Worm (Caenorhabditis elegans) whole organism, L2 larva: ENCODE results near the gene fbxa-96.

ENCODE experiments used
- C34F6.9 ChIP-seq: fragments of 150-350 bp; optimal IDR thresholded peaks from 2 replicates; lab custom pipeline; 2014; ENCODE audit warnings: missing biosample characterization, missing genetic modification characterization
- F13H6.1 ChIP-seq: sonication (generic microtip); optimal IDR thresholded peaks from 2 replicates; lab custom pipeline; 2016; ENCODE audit warnings: missing genetic modification characterization, missing compliant biosample characterization
- R02D3.7 ChIP-seq: fragments of 150-350 bp; optimal IDR thresholded peaks from 2 replicates; lab custom pipeline; 2014; ENCODE audit warnings: missing biosample characterization, missing genetic modification characterization
- Y55F3AM.14 ChIP-seq: fragments of 200-800 bp; sonication (Bioruptor generic); optimal IDR thresholded peaks from 2 replicates; lab custom pipeline; 2018; ENCODE audit warnings: mild to moderate bottlenecking, missing genetic modification characterization, missing compliant biosample characterization
- ZK546.5 ChIP-seq: sonication (generic microtip); optimal IDR thresholded peaks from 2 replicates; lab custom pipeline; 2017; ENCODE audit warnings: missing biosample characterization, missing genetic modification characterization
- alr-1 ChIP-seq: fragments of 150-350 bp; optimal IDR thresholded peaks from 2 replicates; lab custom pipeline; 2014; ENCODE audit warnings: missing biosample characterization, missing genetic modification characterization
- aly-2 ChIP-seq: fragments of 150-350 bp; optimal IDR thresholded peaks from 2 replicates; lab custom pipeline; 2014; ENCODE audit warnings: missing biosample characterization, missing genetic modification characterization
- ama-1 ChIP-seq: fragments of 150-350 bp; optimal IDR thresholded peaks from 2 replicates; lab custom pipeline; 2018; ENCODE audit warnings: inconsistent platforms
- blmp-1 ChIP-seq: sonication (generic microtip); optimal IDR thresholded peaks from 2 replicates; lab custom pipeline; 2017; ENCODE audit warnings: missing genetic modification characterization, mild to moderate bottlenecking, missing compliant biosample characterization, antibody characterized with exemption, moderate library complexity; ENCODE audit not compliant: insufficient read depth
- ceh-16 ChIP-seq: fragments of 150-350 bp; optimal IDR thresholded peaks from 2 replicates; lab custom pipeline; 2014; ENCODE audit warnings: missing biosample characterization, missing genetic modification characterization
- ceh-82 ChIP-seq: fragments of 150-350 bp; optimal IDR thresholded peaks from 2 replicates; lab custom pipeline; 2014; ENCODE audit warnings: missing biosample characterization, missing genetic modification characterization
- dmd-4 ChIP-seq: sonication (generic microtip); optimal IDR thresholded peaks from 2 replicates; lab custom pipeline; 2017; ENCODE audit warnings: missing biosample characterization, missing genetic modification characterization
- egl-27 ChIP-seq: sonication (generic microtip); optimal IDR thresholded peaks from 3 replicates; lab custom pipeline; 2017; ENCODE audit warnings: missing biosample characterization, missing genetic modification reagents, missing genetic modification characterization
- elt-3 ChIP-seq: sonication (generic microtip); optimal IDR thresholded peaks from 2 replicates; lab custom pipeline; 2017; ENCODE audit warnings: missing biosample characterization, missing genetic modification characterization
- fos-1 ChIP-seq: fragments of 150-350 bp; optimal IDR thresholded peaks from 2 replicates; lab custom pipeline; 2014; ENCODE audit warnings: missing biosample characterization, missing genetic modification characterization
- gmeb-1 ChIP-seq: fragments of 150-350 bp; optimal IDR thresholded peaks from 2 replicates; lab custom pipeline; 2014; ENCODE audit warnings: missing biosample characterization, missing genetic modification characterization
- lin-11 ChIP-seq: fragments of 150-350 bp; sonication (generic microtip); optimal IDR thresholded peaks from 2 replicates; lab custom pipeline; 2014; ENCODE audit warnings: missing biosample characterization, missing genetic modification characterization, inconsistent platforms, mixed read lengths
- lin-13 ChIP-seq: fragments of 150-350 bp; optimal IDR thresholded peaks from 2 replicates; lab custom pipeline; 2014; ENCODE audit warnings: missing biosample characterization, missing genetic modification reagents, missing genetic modification characterization
- lin-39 ChIP-seq: fragments of 150-350 bp; optimal IDR thresholded peaks from 2 replicates; lab custom pipeline; 2014; ENCODE audit warnings: missing biosample characterization, missing genetic modification reagents, missing genetic modification characterization
- lsy-2 ChIP-seq, 2 experiments: fragments of 150-350 bp in 1 of 2; sonication (generic microtip) in 1 of 2; optimal IDR thresholded peaks; 2 replicates each; lab custom pipeline; 2014 to 2017; ENCODE audit warnings: missing biosample characterization in 2 of 2, missing genetic modification characterization in 2 of 2
- mbf-1 ChIP-seq: sonication (generic microtip); optimal IDR thresholded peaks from 2 replicates; lab custom pipeline; 2017; ENCODE audit warnings: missing biosample characterization, missing genetic modification characterization
- mdl-1 ChIP-seq, 2 experiments: fragments of 150-350 bp in 1 of 2; sonication (generic microtip) in 1 of 2; optimal IDR thresholded peaks; 2 replicates each; lab custom pipeline; 2017; ENCODE audit warnings: missing biosample characterization in 2 of 2, missing genetic modification characterization in 2 of 2
- nhr-10 ChIP-seq: sonication (generic microtip); optimal IDR thresholded peaks from 2 replicates; lab custom pipeline; 2017; ENCODE audit warnings: missing biosample characterization, missing genetic modification characterization
- nhr-11 ChIP-seq: fragments of 150-350 bp; optimal IDR thresholded peaks from 2 replicates; lab custom pipeline; 2014; ENCODE audit warnings: missing biosample characterization, missing genetic modification characterization
- nhr-12 ChIP-seq: fragments of 150-350 bp; optimal IDR thresholded peaks from 2 replicates; lab custom pipeline; 2014; ENCODE audit warnings: missing biosample characterization, missing genetic modification characterization
- nhr-129 ChIP-seq: fragments of 150-350 bp; optimal IDR thresholded peaks from 2 replicates; lab custom pipeline; 2014; ENCODE audit warnings: missing biosample characterization, missing genetic modification characterization
- nhr-21 ChIP-seq: fragments of 150-350 bp; optimal IDR thresholded peaks from 2 replicates; lab custom pipeline; 2014; ENCODE audit warnings: missing biosample characterization, missing genetic modification characterization
- nhr-237 ChIP-seq: fragments of 150-350 bp; optimal IDR thresholded peaks from 2 replicates; lab custom pipeline; 2014; ENCODE audit warnings: missing biosample characterization, missing genetic modification characterization
- nhr-25 ChIP-seq: fragments of 150-350 bp; sonication (generic microtip); optimal IDR thresholded peaks from 3 replicates; lab custom pipeline; 2014; ENCODE audit warnings: missing biosample characterization, missing genetic modification characterization
- nhr-6 ChIP-seq: fragments of 150-350 bp; optimal IDR thresholded peaks from 2 replicates; lab custom pipeline; 2014; ENCODE audit warnings: missing biosample characterization, missing genetic modification characterization
- nhr-77 ChIP-seq: fragments of 150-350 bp; optimal IDR thresholded peaks from 2 replicates; lab custom pipeline; 2014; ENCODE audit warnings: missing biosample characterization, missing genetic modification characterization
- peb-1 ChIP-seq: fragments of 150-350 bp; optimal IDR thresholded peaks from 2 replicates; lab custom pipeline; 2014; ENCODE audit warnings: missing biosample characterization, missing genetic modification characterization
- sem-4 ChIP-seq: fragments of 150-350 bp; optimal IDR thresholded peaks from 2 replicates; lab custom pipeline; 2014; ENCODE audit warnings: missing biosample characterization, missing genetic modification reagents, missing genetic modification characterization
- sma-3 ChIP-seq: sonication (generic microtip); optimal IDR thresholded peaks from 2 replicates; lab custom pipeline; 2016; ENCODE audit warnings: missing genetic modification reagents, missing genetic modification characterization, missing compliant biosample characterization
- sma-9 ChIP-seq, 2 experiments: fragments of 150-350 bp in 1 of 2; sonication (generic microtip) in 1 of 2; optimal IDR thresholded peaks; 2 replicates each; lab custom pipeline; 2014 to 2016; ENCODE audit warnings: missing genetic modification characterization in 2 of 2, mild to moderate bottlenecking in 1 of 2, missing biosample characterization in 1 of 2, missing compliant biosample characterization in 1 of 2, missing genetic modification reagents in 1 of 2, moderate library complexity in 1 of 2
- snpc-4 ChIP-seq: fragments of 150-350 bp; optimal IDR thresholded peaks from 2 replicates; lab custom pipeline; 2014; ENCODE audit warnings: missing biosample characterization, missing genetic modification characterization
- unc-39 ChIP-seq: fragments of 150-350 bp; optimal IDR thresholded peaks from 2 replicates; lab custom pipeline; 2014; ENCODE audit warnings: missing biosample characterization, missing genetic modification characterization
- unc-55 ChIP-seq: fragments of 150-350 bp; sonication (generic microtip); optimal IDR thresholded peaks from 3 replicates; lab custom pipeline; 2014; ENCODE audit warnings: missing biosample characterization, missing genetic modification reagents, missing genetic modification characterization
- unc-62 ChIP-seq: fragments of 150-350 bp; optimal IDR thresholded peaks from 2 replicates; lab custom pipeline; 2014; ENCODE audit warnings: missing biosample characterization, missing genetic modification reagents, missing genetic modification characterization
- zag-1 ChIP-seq: fragments of 150-350 bp; optimal IDR thresholded peaks from 2 replicates; lab custom pipeline; 2014; ENCODE audit warnings: missing biosample characterization, missing genetic modification characterization
- ztf-1 ChIP-seq: fragments of 200-800 bp; sonication (Bioruptor generic); conservative IDR thresholded peaks from 2 replicates; pipeline ENCODE4 v1.3.6; 2022; ENCODE audit warnings: missing genetic modification characterization, missing compliant biosample characterization
- ztf-4 ChIP-seq: fragments of 150-350 bp; optimal IDR thresholded peaks from 2 replicates; lab custom pipeline; 2014; ENCODE audit warnings: missing biosample characterization, missing genetic modification characterization

fbxa-96 gene

ce11 chrX:15079406-15079805 is 19.2 kb upstream of the fbxa-96 start:
- TF ChIP-seq nhr-10 (no peak), ceh-16 (no peak), nhr-21 (tag; lab: Kevin White, UChicago) (peak; percentile 87), sma-9 (GFP tag; optimal IDR thresholded peaks at IDR 0.05; lab: Kevin White, UChicago) (peak; percentile 84), sma-9 (tag; optimal IDR thresholded peaks at IDR 0.05; lab: Kevin White, UChicago) (no peak), nhr-129 (tag; lab: Kevin White, UChicago) (peak; percentile 50), sma-3 (peak; percentile 86), ama-1 (lab: Kevin White, UChicago) (no peak), lsy-2 (tag; optimal IDR thresholded peaks at IDR 0.05; lab: Kevin White, UChicago) (peak in 1 of 2 experiments; percentile 36), nhr-25 (tag; lab: Kevin White, UChicago) (peak; percentile 80), ztf-4 (tag; lab: Kevin White, UChicago) (no peak), mdl-1 (tag; optimal IDR thresholded peaks at IDR 0.05; lab: Kevin White, UChicago) (no peak)
- TF ChIP-seq, all 48 proteins: peak for 6

- TF ChIP-seq snpc-4, result no peak
- TF ChIP-seq blmp-1 (tag; lab: Kevin White, UChicago), result no peak
- TF ChIP-seq alr-1 (tag; lab: Kevin White, UChicago), result no peak
- TF ChIP-seq C34F6.9 (tag; lab: Kevin White, UChicago), result no peak
- no peak for TF ChIP-seq Y55F3AM.14 (GFP tag; lab: Kevin White, UChicago)
- no peak for TF ChIP-seq unc-39
- no peak for TF ChIP-seq lin-39
- TF ChIP-seq nhr-6, result no peak
- TF ChIP-seq nhr-11 (tag; lab: Kevin White, UChicago), result no peak
- TF ChIP-seq unc-62 (GFP tag; lab: Kevin White, UChicago), result no peak
- TF ChIP-seq nhr-12 (tag; lab: Kevin White, UChicago), result no peak
- no peak for TF ChIP-seq mbf-1 (tag; lab: Kevin White, UChicago)
- TF ChIP-seq nhr-21 (tag; lab: Kevin White, UChicago), result no peak
- no peak for TF ChIP-seq ZK546.5 (tag; lab: Kevin White, UChicago)
- no peak for TF ChIP-seq nhr-237 (tag; lab: Kevin White, UChicago)
- TF ChIP-seq elt-3 (tag; lab: Kevin White, UChicago), result no peak
- no peak for TF ChIP-seq lin-13 (GFP tag; lab: Kevin White, UChicago)
- TF ChIP-seq sem-4, result no peak
Measured at ce11 chrX:15078276-15078675, 18.1 kb upstream of the fbxa-96 start.

ce11 chrX:15077597-15078261 is 17.5 kb upstream of the fbxa-96 start, which contains the start of the genes H40L08.8, H40L08.2 and H40L08.7:
H40L08.8 (minus strand) TSS chrX:15077633.
H40L08.2 (minus strand) TSS chrX:15077744.
H40L08.7 (minus strand) TSS chrX:15077744.
- TF ChIP-seq alr-1 (tag; lab: Kevin White, UChicago) (no peak), Y55F3AM.14 (GFP tag; lab: Kevin White, UChicago) (no peak), blmp-1 (tag; lab: Kevin White, UChicago) (peak; percentile 67), nhr-21 (tag; lab: Kevin White, UChicago) (peak; percentile 54), nhr-6 (no peak), unc-55 (GFP tag; lab: Kevin White, UChicago) (no peak), ztf-1 (no peak), nhr-25 (tag; lab: Kevin White, UChicago) (peak; percentile 79), dmd-4 (tag; lab: Kevin White, UChicago) (no peak), ceh-16 (peak; percentile 48), zag-1 (tag; lab: Kevin White, UChicago) (no peak), mdl-1 (tag; optimal IDR thresholded peaks at IDR 0.05; lab: Kevin White, UChicago) (no peak), R02D3.7 (no peak), ceh-82 (no peak), sma-9 (GFP tag; optimal IDR thresholded peaks at IDR 0.05; lab: Kevin White, UChicago) (peak; percentile 81), sma-9 (tag; optimal IDR thresholded peaks at IDR 0.05; lab: Kevin White, UChicago) (no peak), nhr-129 (tag; lab: Kevin White, UChicago) (peak; percentile 19), peb-1 (tag; lab: Kevin White, UChicago) (no peak), egl-27 (tag; lab: Kevin White, UChicago) (no peak), unc-62 (GFP tag; lab: Kevin White, UChicago) (no peak), sma-3 (peak; percentile 57), lin-11 (tag; lab: Kevin White, UChicago) (no peak), F13H6.1 (tag; lab: Kevin White, UChicago) (peak; percentile 1), unc-39 (no peak), snpc-4 (no peak), nhr-77 (tag; lab: Kevin White, UChicago) (no peak), aly-2 (tag; lab: Kevin White, UChicago) (no peak), fos-1 (tag; lab: Kevin White, UChicago) (no peak), ama-1 (lab: Kevin White, UChicago) (peak; percentile 90), lsy-2 (tag; optimal IDR thresholded peaks at IDR 0.05; lab: Kevin White, UChicago) (peak in 1 of 2 experiments; percentile 4), gmeb-1 (tag; lab: Kevin White, UChicago) (peak; percentile 5)
